Fruit fly (Drosophila melanogaster) whole organism, pupa: ENCODE results near the gene CG33640.

Experiments used
- CG10348 ChIP-seq: fragments of 200-800 bp; sonication (Bioruptor generic); IDR thresholded peaks from 2 replicates; pipeline ENCODE4 v1.3.6; 2022; ENCODE audit warnings: missing biosample characterization, missing genetic modification characterization
- CG12605 ChIP-seq: fragments of 200-800 bp; sonication (Bioruptor generic); IDR thresholded peaks from 2 replicates; pipeline ENCODE4 v1.3.6; 2022; ENCODE audit warnings: missing biosample characterization, missing genetic modification characterization
- CG13204 ChIP-seq: fragments of 200-800 bp; sonication (Bioruptor generic); optimal IDR thresholded peaks from 2 replicates; lab custom pipeline; 2018; ENCODE audit warnings: missing biosample characterization, mild to moderate bottlenecking, missing genetic modification characterization, moderate library complexity
- CG17806 ChIP-seq: fragments of 200-800 bp; sonication (Bioruptor generic); optimal IDR thresholded peaks from 2 replicates; lab custom pipeline; 2018; ENCODE audit warnings: missing biosample characterization, mild to moderate bottlenecking, missing genetic modification characterization, moderate library complexity
- CG34367 ChIP-seq: fragments of 200-800 bp; sonication (Bioruptor generic); optimal IDR thresholded peaks from 2 replicates; lab custom pipeline; 2018; ENCODE audit warnings: missing biosample characterization, mild to moderate bottlenecking, missing genetic modification characterization
- CG4496 ChIP-seq: fragments of 200-800 bp; sonication (Bioruptor generic); IDR thresholded peaks from 3 replicates; pipeline ENCODE4 v1.3.6; 2022; ENCODE audit warnings: missing biosample characterization, missing genetic modification characterization
- Snoo ChIP-seq: fragments of 200-800 bp; sonication (Bioruptor generic); optimal IDR thresholded peaks from 3 replicates; lab custom pipeline; 2017; ENCODE audit warnings: missing biosample characterization, mild to moderate bottlenecking, missing genetic modification characterization, inconsistent platforms
- rn ChIP-seq: fragments of 200-800 bp; sonication (Bioruptor generic); IDR thresholded peaks from 2 replicates; pipeline ENCODE4 v1.3.6; 2022; ENCODE audit warnings: missing biosample characterization, missing genetic modification characterization

- no peak for TF ChIP-seq CG34367 (tag; lab: Kevin White, UChicago)
- no peak for TF ChIP-seq CG17806 (tag; lab: Kevin White, UChicago)
- TF ChIP-seq rn (GFP tag; lab: Robert Waterston, UW), result no peak
- no peak for TF ChIP-seq CG4496 (GFP tag; lab: Robert Waterston, UW)
- TF ChIP-seq CG13204 (GFP tag; lab: Kevin White, UChicago), result peak; percentile 97
- no peak for TF ChIP-seq CG12605 (GFP tag; lab: Robert Waterston, UW)
- TF ChIP-seq Snoo, result no peak
- TF ChIP-seq CG10348 (GFP tag; lab: Robert Waterston, UW), result no peak
These were observed 14.7 kb upstream of the CG33640 start for dm6 chr2L:13513033-13513330.
